Fruit fly (Drosophila melanogaster): ENCODE data around the gene Arts.
A peak's percentile ranks its signal among the peaks of the same experiment; 100 is the strongest.

Arts gene

dm6 chr3L:16635566-16636210 is 33.0 kb downstream of the Arts start (continued):
- TF ChIP-seq zfh2 (GFP tag; optimal IDR thresholded peaks at IDR 0.05) (no peak), ewg (GFP tag; optimal IDR thresholded peaks at IDR 0.05) (no peak), Fer3 (tag; optimal IDR thresholded peaks at IDR 0.05) (no peak), az2 (GFP tag; optimal IDR thresholded peaks at IDR 0.05) (no peak), Bteb2 (GFP tag; optimal IDR thresholded peaks at IDR 0.05) (no peak), gem (tag; optimal IDR thresholded peaks at IDR 0.05) (peak; percentile 54), CoRest (tag; optimal IDR thresholded peaks at IDR 0.05) (peak; percentile 33), br (optimal IDR thresholded peaks at IDR 0.05) (no peak), ara (GFP tag; IDR thresholded peaks at IDR 0.05) (no peak), BEAF-32 (GFP tag; optimal IDR thresholded peaks at IDR 0.05) (no peak), jumu (GFP tag; optimal IDR thresholded peaks at IDR 0.05) (no peak), fd102C (GFP tag; optimal IDR thresholded peaks at IDR 0.05) (no peak), insv (GFP tag; optimal IDR thresholded peaks at IDR 0.05) (no peak), aop (GFP tag; IDR thresholded peaks at IDR 0.05) (no peak), CG34422 (GFP tag; IDR thresholded peaks at IDR 0.05) (no peak), tup (GFP tag; optimal IDR thresholded peaks at IDR 0.05) (no peak), CG14014 (GFP tag; IDR thresholded peaks at IDR 0.05) (no peak), toy (GFP tag; IDR thresholded peaks at IDR 0.05) (no peak), Ravus (GFP tag; IDR thresholded peaks at IDR 0.05) (no peak), caup (GFP tag; optimal IDR thresholded peaks at IDR 0.05; ENCODE audit: severe bottlenecking) (no peak), otp (GFP tag; IDR thresholded peaks at IDR 0.05) (no peak), CG12071 (GFP tag; optimal IDR thresholded peaks at IDR 0.05) (no peak), cad (GFP tag; optimal IDR thresholded peaks at IDR 0.05) (no peak), Aef1 (GFP tag; IDR thresholded peaks at IDR 0.05) (no peak), CG8089 (GFP tag; optimal IDR thresholded peaks at IDR 0.05) (no peak), bsh (GFP tag; optimal IDR thresholded peaks at IDR 0.05) (peak; percentile 21 to 43), CG6854 (GFP tag; optimal IDR thresholded peaks at IDR 0.05) (no peak), Drgx (GFP tag; IDR thresholded peaks at IDR 0.05) (no peak), CG2116 (GFP tag; optimal IDR thresholded peaks at IDR 0.05) (no peak), CG32767 (GFP tag; IDR thresholded peaks at IDR 0.05) (no peak), Camta (GFP tag; optimal IDR thresholded peaks at IDR 0.05) (no peak), CG4854 (GFP tag; optimal IDR thresholded peaks at IDR 0.05) (no peak), CG11398 (GFP tag; optimal IDR thresholded peaks at IDR 0.05) (no peak), CG16863 (GFP tag; optimal IDR thresholded peaks at IDR 0.05) (no peak), mam (GFP tag; optimal IDR thresholded peaks at IDR 0.05) (no peak), B-H2 (GFP tag; optimal IDR thresholded peaks at IDR 0.05) (no peak), CG10366 (GFP tag; IDR thresholded peaks at IDR 0.05) (peak; percentile 23; the same call in 1 of the 2 replicates), Six4 (GFP tag; optimal IDR thresholded peaks at IDR 0.05) (no peak), CG15514 (GFP tag; optimal IDR thresholded peaks at IDR 0.05) (no peak), stc (GFP tag; IDR thresholded peaks at IDR 0.05) (no peak), H15 (GFP tag; IDR thresholded peaks at IDR 0.05) (no peak), row (GFP tag; IDR thresholded peaks at IDR 0.05) (peak; percentile 54; the same call in 2 of the 3 replicates), Eip74EF (GFP tag; optimal IDR thresholded peaks at IDR 0.05) (no peak), Ets97D (GFP tag; optimal IDR thresholded peaks at IDR 0.05) (no peak), gce (GFP tag; IDR thresholded peaks at IDR 0.05) (no peak), ab (GFP tag; optimal IDR thresholded peaks at IDR 0.05) (no peak), tio (GFP tag; optimal IDR thresholded peaks at IDR 0.05) (peak; percentile 6), fd64A (GFP tag; optimal IDR thresholded peaks at IDR 0.05) (no peak), CG4617 (GFP tag; optimal IDR thresholded peaks at IDR 0.05; ENCODE audit: borderline replicate concordance) (no peak), CG4707 (GFP tag; optimal IDR thresholded peaks at IDR 0.05) (no peak), CG6654 (GFP tag; optimal IDR thresholded peaks at IDR 0.05) (no peak)

All from whole organism, embryonic.